In genomic region chrIII:10621208-10621607, ce11 we compare ENCODE assay signal across 3 worm cellular contexts.
TF ChIP-seq lines count a peak whose summit lies in the region.

Gene lron-10, minus strand, starts transcription at chrIII:10621369.
Gene hpr-9, plus strand, starts transcription at chrIII:10621551.

TF ChIP-seq in whole organism, L1 larva, 84 proteins besides CTCF, POLR2A, EP300 and RAD21 (continued from another document):
- no peak for TF ChIP-seq nhr-84 (tag; optimal IDR thresholded peaks at IDR 0.05; lab: Kevin White, UChicago)
- peak; percentile 82 for TF ChIP-seq swsn-7 (tag; optimal IDR thresholded peaks at IDR 0.05; lab: Kevin White, UChicago)
- peak; percentile 99 for TF ChIP-seq rnt-1 (tag; optimal IDR thresholded peaks at IDR 0.05; lab: Kevin White, UChicago)
- no peak for TF ChIP-seq egl-27 (tag; optimal IDR thresholded peaks at IDR 0.05; lab: Kevin White, UChicago)
- TF ChIP-seq pag-3 (tag; optimal IDR thresholded peaks at IDR 0.05; lab: Kevin White, UChicago; ENCODE audit: borderline replicate concordance, insufficient read depth) = no peak
- TF ChIP-seq ceh-63 (GFP tag; optimal IDR thresholded peaks at IDR 0.05; lab: Kevin White, UChicago) = no peak
- TF ChIP-seq mep-1 (tag; optimal IDR thresholded peaks at IDR 0.05; lab: Kevin White, UChicago) = peak; percentile 50
- TF ChIP-seq hlh-4 (tag; optimal IDR thresholded peaks at IDR 0.05; lab: Kevin White, UChicago) = peak; percentile 47
- TF ChIP-seq F16B12.6 (tag; optimal IDR thresholded peaks at IDR 0.05; lab: Kevin White, UChicago) = peak; percentile 45
- peak; percentile 13 for TF ChIP-seq fos-1 (tag; optimal IDR thresholded peaks at IDR 0.05; lab: Kevin White, UChicago)
- no peak for TF ChIP-seq tlp-1 (tag; optimal IDR thresholded peaks at IDR 0.05; lab: Kevin White, UChicago)
- TF ChIP-seq C04F5.9 (tag; optimal IDR thresholded peaks at IDR 0.05; lab: Kevin White, UChicago) = peak; percentile 93
- TF ChIP-seq ama-1 (optimal IDR thresholded peaks at IDR 0.05; lab: Kevin White, UChicago) = no peak
- peak; percentile 58 for TF ChIP-seq lin-39 (tag; optimal IDR thresholded peaks at IDR 0.05; lab: Kevin White, UChicago)
- TF ChIP-seq jun-1 (tag; optimal IDR thresholded peaks at IDR 0.05; lab: Kevin White, UChicago) = peak; percentile 28
- peak; percentile 91 for TF ChIP-seq blmp-1 (tag; optimal IDR thresholded peaks at IDR 0.05; lab: Kevin White, UChicago)
- peak; percentile 70 for TF ChIP-seq C16A3.4 (tag; optimal IDR thresholded peaks at IDR 0.05; lab: Kevin White, UChicago)
- peak; percentile 17 for TF ChIP-seq hpl-2 (GFP tag; optimal IDR thresholded peaks at IDR 0.05; lab: Kevin White, UChicago)
- TF ChIP-seq unc-130 (tag; optimal IDR thresholded peaks at IDR 0.05; lab: Kevin White, UChicago) = peak; percentile 52
- peak; percentile 90 for TF ChIP-seq grh-1 (GFP tag; IDR thresholded peaks at IDR 0.05; lab: Robert Waterston, UW)
- TF ChIP-seq efl-1 (optimal IDR thresholded peaks at IDR 0.05; lab: Kevin White, UChicago) = peak; percentile 74 to 84
- TF ChIP-seq efl-1 (GFP tag; optimal IDR thresholded peaks at IDR 0.05 in 1 of 2; lab: Kevin White, UChicago) = peak; percentile 85 to 98
- no peak for TF ChIP-seq nhr-76 (tag; optimal IDR thresholded peaks at IDR 0.05; lab: Kevin White, UChicago)
- TF ChIP-seq tbx-2 (tag; optimal IDR thresholded peaks at IDR 0.05; lab: Kevin White, UChicago) = peak; percentile 93
- TF ChIP-seq nhr-90 (tag; optimal IDR thresholded peaks at IDR 0.05; lab: Kevin White, UChicago; ENCODE audit: poor library complexity) = peak; percentile 97
- peak; percentile 27 for TF ChIP-seq lin-15B (tag; optimal IDR thresholded peaks at IDR 0.05; lab: Kevin White, UChicago)
- TF ChIP-seq lin-14 (GFP tag; optimal IDR thresholded peaks at IDR 0.05; lab: Kevin White, UChicago) = peak; percentile 87
- TF ChIP-seq C34B4.2 (tag; optimal IDR thresholded peaks at IDR 0.05; lab: Kevin White, UChicago) = peak; percentile 22
- peak; percentile 50 for TF ChIP-seq vab-15 (tag; optimal IDR thresholded peaks at IDR 0.05; lab: Kevin White, UChicago)
- no peak for TF ChIP-seq hlh-17 (GFP tag; optimal IDR thresholded peaks at IDR 0.05; lab: Kevin White, UChicago; ENCODE audit: borderline replicate concordance)
- TF ChIP-seq nhr-71 (tag; optimal IDR thresholded peaks at IDR 0.05; lab: Kevin White, UChicago) = peak; percentile 95
- TF ChIP-seq ces-1 (GFP tag; optimal IDR thresholded peaks at IDR 0.05; lab: Kevin White, UChicago) = no peak

TF ChIP-seq in whole organism, L4 larva, 104 proteins besides CTCF, POLR2A, EP300 and RAD21 (continued from another document):
- TF ChIP-seq hlh-11 (tag; optimal IDR thresholded peaks at IDR 0.05; lab: Kevin White, UChicago) (peak; percentile 86), arid-1 (GFP tag; conservative IDR thresholded peaks at IDR 0.05; lab: Robert Waterston, UW) (0 out of 2 replicates have a peak, but pooled peaks have one; percentile 34), unc-39 (tag; optimal IDR thresholded peaks at IDR 0.05; lab: Kevin White, UChicago) (no peak), ceh-62 (tag; optimal IDR thresholded peaks at IDR 0.05; lab: Kevin White, UChicago) (no peak), dmd-6 (GFP tag; IDR thresholded peaks at IDR 0.05; lab: Robert Waterston, UW) (peak; percentile 80), lin-38 (GFP tag; IDR thresholded peaks at IDR 0.05; lab: Robert Waterston, UW) (peak; percentile 76), F37D6.2 (tag; optimal IDR thresholded peaks at IDR 0.05; lab: Kevin White, UChicago) (peak; percentile 12), attf-4 (tag; optimal IDR thresholded peaks at IDR 0.05; lab: Kevin White, UChicago) (no peak), nhr-102 (tag; optimal IDR thresholded peaks at IDR 0.05; lab: Kevin White, UChicago) (peak; percentile 83), pha-4 (GFP tag; IDR thresholded peaks at IDR 0.05; lab: Robert Waterston, UW) (peak; percentile 60; the same call in 1 of the 2 replicates), pha-4 (tag; optimal IDR thresholded peaks at IDR 0.05; lab: Kevin White, UChicago) (no peak), nhr-25 (tag; optimal IDR thresholded peaks at IDR 0.05; lab: Kevin White, UChicago; ENCODE audit: borderline replicate concordance, insufficient read depth) (no peak), F49E8.2 (tag; optimal IDR thresholded peaks at IDR 0.05; lab: Kevin White, UChicago; ENCODE audit: borderline replicate concordance) (peak; percentile 57), lim-7 (GFP tag; IDR thresholded peaks at IDR 0.05; lab: Robert Waterston, UW) (no peak), tag-97 (GFP tag; IDR thresholded peaks at IDR 0.05; lab: Robert Waterston, UW) (no peak), ZK337.2 (GFP tag; IDR thresholded peaks at IDR 0.05; lab: Robert Waterston, UW) (peak; percentile 94), ztf-7 (tag; optimal IDR thresholded peaks at IDR 0.05; lab: Kevin White, UChicago) (peak; percentile 20), ama-1 (optimal IDR thresholded peaks at IDR 0.05; lab: Kevin White, UChicago) (peak; percentile 3), aha-1 (tag; lab: Kevin White, UChicago) (peak; percentile 86), pqm-1 (tag; optimal IDR thresholded peaks at IDR 0.05; lab: Kevin White, UChicago) (no peak), T20F7.1 (GFP tag; optimal IDR thresholded peaks at IDR 0.05; lab: Kevin White, UChicago) (peak; percentile 34), mep-1 (tag; optimal IDR thresholded peaks at IDR 0.05; lab: Kevin White, UChicago) (peak; percentile 75), nhr-76 (tag; optimal IDR thresholded peaks at IDR 0.05; lab: Kevin White, UChicago) (no peak), aly-2 (tag; optimal IDR thresholded peaks at IDR 0.05; lab: Kevin White, UChicago) (no peak), nhr-48 (tag; optimal IDR thresholded peaks at IDR 0.05; lab: Kevin White, UChicago) (peak; percentile 58), lin-1 (GFP tag; IDR thresholded peaks at IDR 0.05; lab: Robert Waterston, UW) (peak; percentile 9; the same call in 1 of the 2 replicates), tra-1 (GFP tag; IDR thresholded peaks at IDR 0.05; lab: Robert Waterston, UW) (peak; percentile 68; the same call in 1 of the 2 replicates), skn-1 (tag; optimal IDR thresholded peaks at IDR 0.05; lab: Kevin White, UChicago) (no peak), set-16 (GFP tag; IDR thresholded peaks at IDR 0.05; lab: Robert Waterston, UW) (no peak), fos-1 (tag; optimal IDR thresholded peaks at IDR 0.05; lab: Kevin White, UChicago) (no peak), unc-62 (GFP tag; optimal IDR thresholded peaks at IDR 0.05 in 1 of 2; lab: Kevin White, UChicago) (peak in 1 of 2 experiments; percentile 97), unc-62 (tag; optimal IDR thresholded peaks at IDR 0.05; lab: Kevin White, UChicago) (peak; percentile 26)

TF ChIP-seq in whole organism, young adult, 124 proteins besides CTCF, POLR2A, EP300 and RAD21 (continued from another document):
- TF ChIP-seq Y67H2A.10 (GFP tag; conservative IDR thresholded peaks at IDR 0.05; lab: Robert Waterston, UW) = no peak
- no peak for TF ChIP-seq mxl-1 (tag; optimal IDR thresholded peaks at IDR 0.05; lab: Kevin White, UChicago)
- peak; percentile 65 for TF ChIP-seq D2030.7 (GFP tag; IDR thresholded peaks at IDR 0.05; lab: Robert Waterston, UW)
- 0 out of 2 replicates have a peak, but pooled peaks have one; percentile 61 for TF ChIP-seq madf-3 (GFP tag; IDR thresholded peaks at IDR 0.05; lab: Robert Waterston, UW)
- peak; percentile 86 for TF ChIP-seq lin-40 (tag; optimal IDR thresholded peaks at IDR 0.05; lab: Kevin White, UChicago)
- peak; percentile 72 for TF ChIP-seq F22D6.2 (tag; optimal IDR thresholded peaks at IDR 0.05; lab: Kevin White, UChicago)
- peak; percentile 54 for TF ChIP-seq tbp1 (GFP tag; optimal IDR thresholded peaks at IDR 0.05; lab: Kevin White, UChicago)
- no peak for TF ChIP-seq lsy-27 (tag; optimal IDR thresholded peaks at IDR 0.05; lab: Kevin White, UChicago; ENCODE audit: borderline replicate concordance, insufficient read depth)
- TF ChIP-seq repo-1 (tag; optimal IDR thresholded peaks at IDR 0.05; lab: Kevin White, UChicago) = peak; percentile 23
- TF ChIP-seq K11D2.4 (GFP tag; IDR thresholded peaks at IDR 0.05; lab: Robert Waterston, UW) = peak; percentile 84
- TF ChIP-seq ekl-4 (GFP tag; IDR thresholded peaks at IDR 0.05; lab: Robert Waterston, UW) = no peak; the same call in 1 of the 2 replicates
- TF ChIP-seq gei-17 (GFP tag; optimal IDR thresholded peaks at IDR 0.05; lab: Kevin White, UChicago) = no peak
- peak; percentile 80 for TF ChIP-seq athp-1 (tag; optimal IDR thresholded peaks at IDR 0.05; lab: Kevin White, UChicago)
- TF ChIP-seq rec-8 (tag; optimal IDR thresholded peaks at IDR 0.05; lab: Kevin White, UChicago) = peak; percentile 42 to 78
- no peak for TF ChIP-seq mes-4 (tag; optimal IDR thresholded peaks at IDR 0.05; lab: Kevin White, UChicago)
- TF ChIP-seq hmg-20 (GFP tag; IDR thresholded peaks at IDR 0.05; lab: Robert Waterston, UW) = 0 out of 2 replicates have a peak, but pooled peaks have one; percentile 40
- peak; percentile 86; the same call in 1 of the 2 replicates for TF ChIP-seq bed-1 (GFP tag; IDR thresholded peaks at IDR 0.05; lab: Robert Waterston, UW)
- TF ChIP-seq ceh-100 (GFP tag; IDR thresholded peaks at IDR 0.05; lab: Robert Waterston, UW) = peak; percentile 23; the same call in 1 of the 2 replicates
- TF ChIP-seq nhr-90 (tag; optimal IDR thresholded peaks at IDR 0.05; lab: Kevin White, UChicago) = no peak
- TF ChIP-seq sea-2 (GFP tag; IDR thresholded peaks at IDR 0.05; lab: Robert Waterston, UW) = 0 out of 2 replicates have a peak, but pooled peaks have one; percentile 31
- TF ChIP-seq nhr-27 (tag; optimal IDR thresholded peaks at IDR 0.05; lab: Kevin White, UChicago) = peak; percentile 45
- peak; percentile 17 for TF ChIP-seq dpl-1 (GFP tag; optimal IDR thresholded peaks at IDR 0.05; lab: Kevin White, UChicago)
- TF ChIP-seq let-607 (tag; optimal IDR thresholded peaks at IDR 0.05; lab: Kevin White, UChicago) = peak; percentile 20 to 68
- peak; percentile 40 for TF ChIP-seq snpc-3.4 (tag; optimal IDR thresholded peaks at IDR 0.05; lab: Kevin White, UChicago)
TF ChIP-seq in whole organism, young adult: peak in this region for 69.
